Worm (Caenorhabditis elegans) whole organism, mixed stage, embryonic: ENCODE data around the gene pstk-1.

Experiments
- M03D4.4 ChIP-seq: sonication (generic microtip); optimal IDR thresholded peaks from 2 replicates; lab custom pipeline; 2017; ENCODE audit warnings: mild to moderate bottlenecking, missing genetic modification characterization, missing compliant biosample characterization
- blmp-1 ChIP-seq: fragments of 150-350 bp; optimal IDR thresholded peaks from 2 replicates; lab custom pipeline; 2014; ENCODE audit warnings: missing biosample characterization, missing genetic modification characterization
- ceh-39 ChIP-seq: fragments of 150-350 bp; optimal IDR thresholded peaks from 2 replicates; lab custom pipeline; 2014; ENCODE audit warnings: missing biosample characterization, missing genetic modification characterization
- ceh-43 ChIP-seq: fragments of 200-800 bp; sonication (Bioruptor generic); optimal IDR thresholded peaks from 2 replicates; lab custom pipeline; 2018; ENCODE audit warnings: mild to moderate bottlenecking, missing genetic modification characterization, moderate library complexity, missing compliant biosample characterization
- ces-1 ChIP-seq: fragments of 150-350 bp; optimal IDR thresholded peaks from 2 replicates; lab custom pipeline; 2014; ENCODE audit warnings: missing biosample characterization, missing genetic modification reagents, missing genetic modification characterization
- elt-3 ChIP-seq: fragments of 150-350 bp; optimal IDR thresholded peaks from 2 replicates; lab custom pipeline; 2014; ENCODE audit warnings: missing biosample characterization, missing genetic modification characterization
- flh-1 ChIP-seq: fragments of 200-800 bp; sonication (Bioruptor generic); optimal IDR thresholded peaks from 2 replicates; lab custom pipeline; 2018; ENCODE audit warnings: mild to moderate bottlenecking, missing genetic modification characterization, moderate library complexity, missing compliant biosample characterization
- ham-2 ChIP-seq: fragments of 200-800 bp; sonication (Bioruptor generic); optimal IDR thresholded peaks from 2 replicates; lab custom pipeline; 2018; ENCODE audit warnings: mild to moderate bottlenecking, missing genetic modification characterization, missing compliant biosample characterization
- hlh-1 ChIP-seq: fragments of 150-350 bp; optimal IDR thresholded peaks from 2 replicates; lab custom pipeline; 2014; ENCODE audit warnings: missing biosample characterization, missing genetic modification reagents, missing genetic modification characterization
- lin-13 ChIP-seq: fragments of 150-350 bp; optimal IDR thresholded peaks from 2 replicates; lab custom pipeline; 2014; ENCODE audit warnings: missing biosample characterization, missing genetic modification characterization
- lin-32 ChIP-seq: fragments of 200-800 bp; sonication (Bioruptor generic); optimal IDR thresholded peaks from 2 replicates; lab custom pipeline; 2018; ENCODE audit warnings: mild to moderate bottlenecking, missing genetic modification characterization, missing compliant biosample characterization
- lsy-2 ChIP-seq: fragments of 150-350 bp; optimal IDR thresholded peaks from 2 replicates; lab custom pipeline; 2014; ENCODE audit warnings: missing biosample characterization, missing genetic modification characterization
- mep-1 ChIP-seq: fragments of 150-350 bp; optimal IDR thresholded peaks from 2 replicates; lab custom pipeline; 2017; ENCODE audit warnings: missing biosample characterization, missing genetic modification reagents, missing genetic modification characterization, inconsistent platforms
- mls-2 ChIP-seq: sonication (generic microtip); optimal IDR thresholded peaks from 2 replicates; lab custom pipeline; 2016; ENCODE audit warnings: mild to moderate bottlenecking, missing genetic modification characterization, moderate library complexity, missing compliant biosample characterization
- nhr-12 ChIP-seq: fragments of 150-350 bp; optimal IDR thresholded peaks from 2 replicates; lab custom pipeline; 2014; ENCODE audit warnings: missing biosample characterization, missing genetic modification characterization
- nhr-2 ChIP-seq: fragments of 150-350 bp; optimal IDR thresholded peaks from 2 replicates; lab custom pipeline; 2014; ENCODE audit warnings: missing biosample characterization, missing genetic modification characterization
- nhr-237 ChIP-seq: fragments of 150-350 bp; optimal IDR thresholded peaks from 2 replicates; lab custom pipeline; 2014; ENCODE audit warnings: missing biosample characterization, missing genetic modification characterization
- nhr-28 ChIP-seq: fragments of 150-350 bp; optimal IDR thresholded peaks from 2 replicates; lab custom pipeline; 2014; ENCODE audit warnings: missing biosample characterization, missing genetic modification characterization
- nhr-76 ChIP-seq: sonication (generic microtip); optimal IDR thresholded peaks from 2 replicates; lab custom pipeline; 2017; ENCODE audit warnings: missing biosample characterization, missing genetic modification characterization
- pha-4 ChIP-seq: fragments of 150-350 bp; optimal IDR thresholded peaks from 2 replicates; lab custom pipeline; 2018; ENCODE audit warnings: missing biosample characterization, missing genetic modification reagents, missing genetic modification characterization
- sem-2 ChIP-seq: fragments of 200-800 bp; sonication (Bioruptor generic); optimal IDR thresholded peaks from 2 replicates; lab custom pipeline; 2018; ENCODE audit warnings: mild to moderate bottlenecking, missing genetic modification characterization, missing compliant biosample characterization
- snpc-4 ChIP-seq: fragments of 150-350 bp; optimal IDR thresholded peaks from 2 replicates; lab custom pipeline; 2014; ENCODE audit warnings: missing biosample characterization, missing genetic modification characterization
- sptf-1 ChIP-seq: sonication (generic microtip); optimal IDR thresholded peaks from 2 replicates; lab custom pipeline; 2017; ENCODE audit warnings: mild to moderate bottlenecking, missing genetic modification characterization, moderate library complexity, missing compliant biosample characterization
- tbx-8 ChIP-seq: fragments of 200-800 bp; sonication (Bioruptor generic); optimal IDR thresholded peaks from 2 replicates; lab custom pipeline; 2018; ENCODE audit warnings: mild to moderate bottlenecking, missing genetic modification characterization, moderate library complexity, missing compliant biosample characterization
- unc-39 ChIP-seq: fragments of 150-350 bp; optimal IDR thresholded peaks from 2 replicates; lab custom pipeline; 2014; ENCODE audit warnings: missing biosample characterization, missing genetic modification characterization
- zip-8 ChIP-seq: fragments of 150-350 bp; optimal IDR thresholded peaks from 2 replicates; lab custom pipeline; 2014; ENCODE audit warnings: missing biosample characterization, missing genetic modification characterization
- ztf-11 ChIP-seq: fragments of 150-350 bp; optimal IDR thresholded peaks from 2 replicates; lab custom pipeline; 2014; ENCODE audit warnings: missing biosample characterization, missing genetic modification characterization

Gene pstk-1

DNA sequence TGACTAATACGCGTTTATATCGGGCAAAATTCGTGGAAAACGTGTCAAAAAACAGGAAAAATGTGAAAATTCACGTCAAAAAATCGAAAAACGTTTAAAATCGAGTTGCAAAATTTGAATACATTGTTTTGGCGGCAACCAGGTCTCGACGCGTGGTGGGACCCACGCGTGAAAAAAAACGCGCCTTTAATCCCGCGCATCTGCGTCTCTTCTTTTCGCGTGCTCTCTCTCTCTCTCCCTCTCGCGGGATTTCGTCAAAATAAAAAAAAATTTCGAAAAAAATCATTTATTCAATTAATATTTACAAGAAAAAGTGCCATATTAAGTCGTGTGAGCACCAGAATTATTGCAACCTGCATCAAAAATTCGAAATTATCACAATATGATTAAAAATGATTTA, 13.1 kb upstream of the pstk-1 start, which contains the start of gene ani-1:
ani-1 (minus strand) TSS at position 61 of the 400 bp plus-strand sequence.
- TF ChIP-seq ces-1 (GFP tag; lab: Kevin White, UChicago): peak; percentile 47
- TF ChIP-seq nhr-237: peak; percentile 15
- peak; percentile 48 for TF ChIP-seq lin-13 (tag; lab: Kevin White, UChicago)
- no peak for TF ChIP-seq unc-39 (tag; lab: Kevin White, UChicago)
- peak; percentile 78 for TF ChIP-seq mep-1 (tag; lab: Kevin White, UChicago)
- peak; percentile 71 for TF ChIP-seq lsy-2
- TF ChIP-seq mls-2: peak; percentile 61
- peak; percentile 44 for TF ChIP-seq sptf-1 (tag; lab: Kevin White, UChicago)
- TF ChIP-seq ztf-11: no peak
- TF ChIP-seq ceh-43 (GFP tag; lab: Kevin White, UChicago): no peak
- TF ChIP-seq hlh-1 (tag; lab: Kevin White, UChicago): peak; percentile 9
- no peak for TF ChIP-seq lin-32 (GFP tag; lab: Kevin White, UChicago)

DNA sequence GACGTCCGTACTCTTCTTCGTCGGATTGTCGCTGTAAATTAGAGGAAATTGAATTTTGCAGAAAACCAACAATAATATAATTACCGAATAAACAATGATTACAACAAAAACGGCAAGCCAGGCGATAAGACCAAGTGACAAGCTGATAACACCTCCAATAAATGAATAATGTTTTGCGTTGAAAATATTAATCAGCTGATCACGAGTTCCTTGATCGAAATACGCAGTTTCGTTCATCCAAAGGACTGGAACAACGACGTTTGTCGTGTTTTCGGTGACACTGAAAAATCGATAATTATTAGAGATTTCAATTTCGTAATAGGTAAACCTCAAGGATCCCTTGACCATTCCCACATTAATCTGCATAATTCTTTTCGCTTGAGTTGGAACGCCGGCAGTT, 12.6 kb upstream of the pstk-1 start:
- no peak for TF ChIP-seq nhr-12 (tag; lab: Kevin White, UChicago)
- TF ChIP-seq unc-39 (tag; lab: Kevin White, UChicago): no peak
- TF ChIP-seq lin-32 (GFP tag; lab: Kevin White, UChicago): no peak
- no peak for TF ChIP-seq nhr-28 (tag; lab: Kevin White, UChicago)
- no peak for TF ChIP-seq lin-13 (tag; lab: Kevin White, UChicago)
- TF ChIP-seq snpc-4 (tag; lab: Kevin White, UChicago): no peak
- TF ChIP-seq lsy-2: no peak
- no peak for TF ChIP-seq sptf-1 (tag; lab: Kevin White, UChicago)
- no peak for TF ChIP-seq zip-8 (tag; lab: Kevin White, UChicago)
- TF ChIP-seq ham-2: no peak
- no peak for TF ChIP-seq elt-3

DNA sequence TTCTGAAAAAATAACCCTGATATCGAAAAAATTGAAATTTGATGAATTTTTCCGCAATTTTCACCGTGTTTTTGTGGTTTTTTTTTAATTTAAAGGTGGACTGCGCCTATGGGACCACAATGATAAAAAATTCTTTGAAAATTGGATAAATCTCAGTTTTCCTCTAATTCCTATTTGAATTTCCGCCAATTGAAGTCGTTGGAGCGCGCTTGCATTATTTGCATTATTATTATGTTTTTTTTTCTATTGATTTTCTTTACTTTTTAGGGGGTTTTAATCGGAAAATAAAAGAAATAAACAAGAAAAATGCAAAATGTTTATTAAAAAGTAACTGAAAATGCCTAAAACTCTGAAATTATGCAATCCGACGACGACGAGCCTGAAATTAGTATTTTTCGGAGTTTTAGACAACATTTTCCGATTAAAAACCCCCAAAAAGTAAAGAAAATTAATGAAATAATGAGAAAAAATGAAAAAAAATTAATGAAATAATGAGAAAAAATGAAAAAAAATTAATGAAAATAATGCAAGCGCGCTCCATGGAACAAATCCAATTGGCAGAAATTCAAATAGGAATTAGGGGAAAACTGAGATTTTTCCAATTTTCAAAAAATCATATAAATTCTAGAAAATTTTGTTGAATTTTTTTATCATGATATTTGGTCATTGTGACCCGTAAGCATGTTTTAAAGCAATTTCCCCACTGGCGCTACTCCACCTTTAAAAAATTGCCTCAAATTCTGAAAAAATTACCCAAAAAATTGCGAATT, 10.6 kb upstream of the pstk-1 start:
- TF ChIP-seq M03D4.4 (tag; lab: Kevin White, UChicago): no peak
- TF ChIP-seq ceh-43 (GFP tag; lab: Kevin White, UChicago): no peak
- no peak for TF ChIP-seq mep-1 (tag; lab: Kevin White, UChicago)
- no peak for TF ChIP-seq ham-2
- no peak for TF ChIP-seq blmp-1 (tag; lab: Kevin White, UChicago)
- TF ChIP-seq sem-2: no peak
- no peak for TF ChIP-seq lin-13 (tag; lab: Kevin White, UChicago)
- no peak for TF ChIP-seq nhr-2 (tag; lab: Kevin White, UChicago)
- no peak for TF ChIP-seq lsy-2

DNA sequence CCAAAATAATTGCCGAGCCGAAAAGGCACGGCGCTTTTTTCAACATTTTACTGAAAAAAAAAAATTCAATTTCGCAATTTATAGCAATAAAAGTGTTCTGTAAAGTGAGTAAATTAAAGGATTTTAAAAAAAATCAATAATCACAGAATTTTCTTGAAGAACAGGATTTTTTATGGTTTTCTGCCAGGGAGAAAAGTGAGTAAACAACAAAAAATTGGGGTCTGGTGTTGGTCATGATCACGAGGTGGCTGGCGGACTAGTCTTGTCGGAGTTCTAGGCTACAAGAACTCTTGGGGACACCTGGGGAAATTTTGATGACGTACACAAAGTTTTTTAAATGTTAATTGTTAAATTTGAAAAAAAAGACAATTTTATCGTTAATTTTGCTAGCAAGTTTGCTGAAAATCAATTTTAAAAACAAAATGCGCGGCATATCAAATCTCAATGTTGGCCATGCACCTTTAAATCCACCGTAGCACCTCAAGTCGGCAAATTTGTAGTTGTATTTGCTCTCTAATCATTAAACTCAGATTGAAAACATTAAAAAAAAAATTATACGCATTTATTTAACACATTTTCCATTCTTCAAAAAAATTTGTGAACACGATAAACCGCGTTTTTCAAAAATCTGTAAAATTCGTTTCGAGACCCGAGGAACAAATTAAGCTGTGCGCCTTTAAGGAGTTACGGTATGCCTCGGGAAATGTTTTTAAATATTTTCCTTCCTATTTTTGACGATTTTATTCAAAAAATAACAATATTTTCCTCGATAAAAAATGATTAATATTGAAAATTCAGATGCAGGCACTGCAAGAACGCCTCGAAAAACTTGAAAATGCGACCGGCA, 9.4 kb upstream of the pstk-1 start, which contains the start of the genes scav-3 and Y49E10.21:
scav-3 (minus strand) TSS at position 50 of the 847 bp plus-strand sequence.
Y49E10.21 (plus strand) TSS at position 797 of the 847 bp plus-strand sequence.
- TF ChIP-seq ceh-39 (tag; lab: Kevin White, UChicago) (no peak), mep-1 (tag; lab: Kevin White, UChicago) (peak; percentile 10)

DNA sequence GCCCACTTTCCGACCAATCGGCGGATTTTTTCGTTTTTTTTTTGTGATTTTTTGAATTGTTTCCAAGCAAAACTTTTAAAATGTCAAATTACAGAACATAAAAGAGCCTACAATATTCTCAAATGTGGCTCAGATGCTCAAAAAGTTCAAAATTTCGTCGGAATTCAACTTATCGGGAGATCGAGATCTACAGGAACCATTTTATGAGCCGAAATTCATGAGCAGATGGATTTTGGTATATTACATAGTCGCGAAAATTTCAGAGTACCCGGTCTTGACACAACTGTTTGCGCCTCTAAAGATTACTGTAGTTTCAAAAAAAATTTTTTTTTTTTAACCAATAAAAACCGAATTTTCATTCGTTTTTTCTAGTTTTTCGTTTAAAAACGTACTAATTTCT, 7.4 kb upstream of the pstk-1 start:
- TF ChIP-seq lin-32 (GFP tag; lab: Kevin White, UChicago) (no peak), nhr-2 (tag; lab: Kevin White, UChicago) (no peak), flh-1 (no peak), lsy-2 (no peak), blmp-1 (tag; lab: Kevin White, UChicago) (no peak), tbx-8 (GFP tag; lab: Kevin White, UChicago) (no peak), mls-2 (no peak)

DNA sequence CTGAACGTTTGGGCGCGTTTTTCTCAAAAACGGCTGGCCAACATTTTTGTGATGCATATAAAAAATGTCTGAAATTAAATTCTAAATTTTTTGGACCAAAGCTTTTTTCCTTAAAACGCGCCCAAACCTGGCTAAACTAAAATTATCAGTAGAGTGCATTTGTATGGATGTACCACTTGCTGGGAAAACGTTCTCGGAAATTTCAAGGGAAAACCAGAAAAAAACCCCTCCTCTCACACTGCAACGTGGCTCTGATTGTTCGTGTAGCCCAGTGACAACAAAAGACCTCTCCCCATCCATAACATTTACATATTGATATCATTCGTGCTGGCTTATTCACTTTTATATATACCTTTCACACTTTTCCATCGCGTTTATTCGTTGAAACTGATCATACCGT, 2.5 kb downstream of the pstk-1 start, which contains the start of gene Y49E10.29:
Y49E10.29 (plus strand) TSS at position 301 of the 400 bp plus-strand sequence.
- TF ChIP-seq M03D4.4 (tag; lab: Kevin White, UChicago): no peak
- no peak for TF ChIP-seq sem-2
- TF ChIP-seq flh-1: no peak
- TF ChIP-seq pha-4 (tag; lab: Kevin White, UChicago): no peak
- no peak for TF ChIP-seq tbx-8 (GFP tag; lab: Kevin White, UChicago)
- no peak for TF ChIP-seq elt-3
- TF ChIP-seq zip-8 (tag; lab: Kevin White, UChicago): no peak
- TF ChIP-seq ham-2: no peak
- TF ChIP-seq blmp-1 (tag; lab: Kevin White, UChicago): no peak
- no peak for TF ChIP-seq unc-39 (tag; lab: Kevin White, UChicago)
- no peak for TF ChIP-seq mep-1 (tag; lab: Kevin White, UChicago)
- no peak for TF ChIP-seq ztf-11
- no peak for TF ChIP-seq nhr-76
- TF ChIP-seq hlh-1 (tag; lab: Kevin White, UChicago): no peak
